Fruit fly (Drosophila melanogaster) whole organism, embryonic: ENCODE data around the gene CstF50.

Experiments used
- Ada2b ChIP-seq: fragments of 200-800 bp; sonication (Bioruptor generic); IDR thresholded peaks from 2 replicates; pipeline ENCODE4 v1.3.6; 2022; ENCODE audit warnings: missing biosample characterization, missing genetic modification characterization
- Aef1 ChIP-seq: fragments of 200-800 bp; sonication (Bioruptor generic); IDR thresholded peaks from 3 replicates; pipeline ENCODE4 v1.3.6; 2022; ENCODE audit warnings: missing biosample characterization, missing genetic modification characterization
- CG10274 ChIP-seq: fragments of 200-800 bp; sonication (Bioruptor generic); optimal IDR thresholded peaks from 3 replicates; lab custom pipeline; 2017; ENCODE audit warnings: missing biosample characterization, mild to moderate bottlenecking, missing genetic modification characterization
- CG10565 ChIP-seq: fragments of 200-800 bp; sonication (Bioruptor generic); optimal IDR thresholded peaks from 3 replicates; lab custom pipeline; 2016; ENCODE audit warnings: missing biosample characterization, mild to moderate bottlenecking, missing genetic modification characterization
- CG10979 ChIP-seq: fragments of 200-800 bp; sonication (Bioruptor generic); optimal IDR thresholded peaks from 2 replicates; lab custom pipeline; 2018; ENCODE audit warnings: missing biosample characterization, mild to moderate bottlenecking, missing genetic modification characterization, moderate library complexity
- CG11093 ChIP-seq: fragments of 200-800 bp; sonication (Bioruptor generic); IDR thresholded peaks from 3 replicates; pipeline ENCODE4 v1.3.6; 2022; ENCODE audit warnings: missing biosample characterization, missing genetic modification characterization
- CG11695 ChIP-seq: fragments of 200-800 bp; sonication (Bioruptor generic); IDR thresholded peaks from 3 replicates; pipeline ENCODE4 v1.3.6; 2022; ENCODE audit warnings: missing biosample characterization, missing genetic modification characterization
- CG1603 ChIP-seq: fragments of 200-800 bp; sonication (Bioruptor generic); optimal IDR thresholded peaks from 2 replicates; lab custom pipeline; 2019; ENCODE audit warnings: missing biosample characterization, mild to moderate bottlenecking, missing genetic modification characterization, moderate library complexity
- CG16779 ChIP-seq: fragments of 200-800 bp; sonication (Bioruptor generic); IDR thresholded peaks from 2 replicates; pipeline ENCODE4 v1.3.6; 2022; ENCODE audit warnings: missing biosample characterization, missing genetic modification characterization
- CG17385 ChIP-seq: fragments of 200-800 bp; sonication (Bioruptor generic); optimal IDR thresholded peaks from 3 replicates; lab custom pipeline; 2018; ENCODE audit warnings: missing biosample characterization, mild to moderate bottlenecking, missing genetic modification characterization
- CG18011 ChIP-seq: fragments of 200-800 bp; sonication (Bioruptor generic); optimal IDR thresholded peaks from 2 replicates; lab custom pipeline; 2017; ENCODE audit warnings: missing biosample characterization, missing genetic modification characterization, mild to moderate bottlenecking, moderate library complexity, missing genotype
- CG30020 ChIP-seq: fragments of 200-800 bp; optimal IDR thresholded peaks from 2 replicates; lab custom pipeline; 2019; ENCODE audit warnings: missing biosample characterization, mild to moderate bottlenecking, missing genetic modification characterization, moderate library complexity
- CG3065 ChIP-seq: fragments of 200-800 bp; sonication (Bioruptor generic); optimal IDR thresholded peaks from 2 replicates; lab custom pipeline; 2016; ENCODE audit warnings: missing biosample characterization, missing genetic modification characterization
- CG31441 ChIP-seq: fragments of 200-800 bp; sonication (Bioruptor generic); IDR thresholded peaks from 2 replicates; pipeline ENCODE4 v1.3.6; 2022; ENCODE audit warnings: missing biosample characterization, missing genetic modification characterization
- CG4360 ChIP-seq: fragments of 200-800 bp; sonication (Bioruptor generic); IDR thresholded peaks from 2 replicates; pipeline ENCODE4 v1.3.6; 2022; ENCODE audit warnings: missing biosample characterization, missing genetic modification characterization
- CG6254 ChIP-seq: fragments of 200-800 bp; sonication (Bioruptor generic); optimal IDR thresholded peaks from 3 replicates; lab custom pipeline; 2017; ENCODE audit warnings: mild to moderate bottlenecking, missing biosample characterization, missing genetic modification reagents, missing genetic modification characterization
- CG6765 ChIP-seq: fragments of 200-800 bp; sonication (Bioruptor generic); optimal IDR thresholded peaks from 3 replicates; lab custom pipeline; 2017; ENCODE audit warnings: missing biosample characterization, mild to moderate bottlenecking, missing genetic modification characterization
- CG7963 ChIP-seq: fragments of 200-800 bp; sonication (Bioruptor generic); IDR thresholded peaks from 3 replicates; pipeline ENCODE4 v1.3.6; 2022; ENCODE audit warnings: missing biosample characterization, missing genetic modification characterization; ENCODE audit not compliant: partially characterized antibody
- CG9437 ChIP-seq: fragments of 200-800 bp; sonication (Bioruptor generic); optimal IDR thresholded peaks from 2 replicates; lab custom pipeline; 2018; ENCODE audit warnings: missing biosample characterization, mild to moderate bottlenecking, missing genetic modification characterization
- CG9797 ChIP-seq: fragments of 200-800 bp; sonication (Bioruptor generic); optimal IDR thresholded peaks from 3 replicates; lab custom pipeline; 2018; ENCODE audit warnings: missing biosample characterization, mild to moderate bottlenecking, missing genetic modification characterization
- Chrac-16 ChIP-seq: fragments of 200-800 bp; sonication (Bioruptor generic); optimal IDR thresholded peaks from 3 replicates; lab custom pipeline; 2016; ENCODE audit warnings: missing biosample characterization, missing genetic modification characterization
- Dip2 ChIP-seq: fragments of 200-800 bp; sonication (Bioruptor generic); IDR thresholded peaks from 2 replicates; pipeline ENCODE4 v1.3.6; 2022; ENCODE audit warnings: missing biosample characterization, missing genetic modification characterization
- Doc2 ChIP-seq: fragments of 200-800 bp; sonication (Bioruptor generic); IDR thresholded peaks from 2 replicates; pipeline ENCODE4 v1.3.6; 2022; ENCODE audit warnings: missing biosample characterization, missing genetic modification characterization
- Elba2 ChIP-seq: fragments of 200-800 bp; sonication (Bioruptor generic); optimal IDR thresholded peaks from 3 replicates; lab custom pipeline; 2016; ENCODE audit warnings: missing biosample characterization, missing genetic modification characterization
- Ets97D ChIP-seq: fragments of 200-800 bp; sonication (Bioruptor generic); optimal IDR thresholded peaks from 3 replicates; lab custom pipeline; 2016; ENCODE audit warnings: missing biosample characterization, missing genetic modification characterization
- Fer2 ChIP-seq: fragments of 200-800 bp; sonication (Bioruptor generic); optimal IDR thresholded peaks from 2 replicates; lab custom pipeline; 2018; ENCODE audit warnings: missing biosample characterization, mild to moderate bottlenecking, missing genetic modification characterization, moderate library complexity
- Fer3 ChIP-seq: fragments of 200-800 bp; sonication (Bioruptor generic); optimal IDR thresholded peaks from 2 replicates; lab custom pipeline; 2018; ENCODE audit warnings: missing biosample characterization, mild to moderate bottlenecking, missing genetic modification characterization, moderate library complexity
- MESR4 ChIP-seq: fragments of 200-800 bp; sonication (Bioruptor generic); optimal IDR thresholded peaks from 2 replicates; lab custom pipeline; 2018; ENCODE audit warnings: missing biosample characterization, mild to moderate bottlenecking, missing genetic modification characterization, moderate library complexity
- Mad ChIP-seq: fragments of 200-800 bp; sonication (Bioruptor generic); optimal IDR thresholded peaks from 2 replicates; lab custom pipeline; 2016; ENCODE audit warnings: missing biosample characterization, missing genetic modification characterization
- Meics ChIP-seq: fragments of 200-800 bp; sonication (Bioruptor generic); optimal IDR thresholded peaks from 2 replicates; lab custom pipeline; 2017; ENCODE audit warnings: missing biosample characterization, mild to moderate bottlenecking, missing genetic modification characterization
- Myb ChIP-seq: fragments of 200-800 bp; sonication (Bioruptor generic); optimal IDR thresholded peaks from 2 replicates; lab custom pipeline; 2016; ENCODE audit warnings: missing biosample characterization, missing genetic modification characterization
- Ravus ChIP-seq: fragments of 200-800 bp; sonication (Bioruptor generic); IDR thresholded peaks from 2 replicates; pipeline ENCODE4 v1.3.6; 2022; ENCODE audit warnings: missing biosample characterization, missing genetic modification characterization
- Tbp ChIP-seq: fragments of >200 bp; optimal IDR thresholded peaks from 2 replicates; lab custom pipeline; 2018; ENCODE audit warnings: missing biosample characterization, missing genetic modification characterization
- abd-A ChIP-seq: fragments of 200-800 bp; sonication (Bioruptor generic); optimal IDR thresholded peaks from 3 replicates; lab custom pipeline; 2019; ENCODE audit warnings: missing biosample characterization, mild to moderate bottlenecking, missing genetic modification characterization, moderate library complexity
- ara ChIP-seq: fragments of 200-800 bp; sonication (Bioruptor generic); IDR thresholded peaks from 2 replicates; pipeline ENCODE4 v1.3.6; 2022; ENCODE audit warnings: missing biosample characterization, missing genetic modification characterization
- bab2 ChIP-seq: fragments of 200-800 bp; sonication (Bioruptor generic); optimal IDR thresholded peaks from 2 replicates; lab custom pipeline; 2016; ENCODE audit warnings: missing biosample characterization, missing genetic modification characterization
- cg ChIP-seq: fragments of 200-800 bp; sonication (Bioruptor generic); optimal IDR thresholded peaks from 3 replicates; lab custom pipeline; 2019; ENCODE audit warnings: missing biosample characterization, mild to moderate bottlenecking, missing genetic modification characterization, moderate library complexity
- dimm ChIP-seq: fragments of 200-800 bp; sonication (Bioruptor generic); IDR thresholded peaks from 2 replicates; pipeline ENCODE4 v1.3.6; 2022; ENCODE audit warnings: missing biosample characterization, missing genetic modification characterization
- en ChIP-seq: fragments of 200-800 bp; sonication (Bioruptor generic); optimal IDR thresholded peaks from 2 replicates; lab custom pipeline; 2016; ENCODE audit warnings: missing biosample characterization, missing genetic modification characterization
- fd96Cb ChIP-seq: fragments of 200-800 bp; sonication (Bioruptor generic); optimal IDR thresholded peaks from 2 replicates; lab custom pipeline; 2018; ENCODE audit warnings: missing biosample characterization, mild to moderate bottlenecking, missing genetic modification characterization, moderate library complexity
- jumu ChIP-seq: fragments of 200-800 bp; sonication (Bioruptor generic); optimal IDR thresholded peaks from 3 replicates; lab custom pipeline; 2016; ENCODE audit warnings: missing biosample characterization, missing genetic modification characterization
- mirr ChIP-seq: fragments of 200-800 bp; sonication (Bioruptor generic); optimal IDR thresholded peaks from 3 replicates; lab custom pipeline; 2018; ENCODE audit warnings: missing biosample characterization, mild to moderate bottlenecking, missing genetic modification characterization
- odd ChIP-seq: fragments of 200-800 bp; sonication (Bioruptor generic); optimal IDR thresholded peaks from 2 replicates; lab custom pipeline; 2017; ENCODE audit warnings: missing biosample characterization, mild to moderate bottlenecking, missing genetic modification characterization
- otp ChIP-seq: fragments of 200-800 bp; sonication (Bioruptor generic); IDR thresholded peaks from 3 replicates; pipeline ENCODE4, ENCODE4 v1.3.6; 2022; ENCODE audit warnings: missing biosample characterization, missing genetic modification characterization
- pan ChIP-seq, 4 experiments: fragments of >200 bp in 3 of 4; fragments of 200-800 bp in 1 of 4; sonication (Bioruptor generic) in 1 of 4; optimal IDR thresholded peaks in 3 of 4; IDR thresholded peaks in 1 of 4; 2 replicates each; pipeline versions ENCODE4 v1.3.6 to Lab custom; 2017 to 2022; ENCODE audit warnings: missing biosample characterization in 2 of 4, missing genetic modification characterization in 2 of 4, mixed read lengths in 1 of 4
- phol ChIP-seq: fragments of 200-800 bp; sonication (Bioruptor generic); optimal IDR thresholded peaks from 3 replicates; lab custom pipeline; 2018; ENCODE audit warnings: missing biosample characterization, mild to moderate bottlenecking, missing genetic modification characterization, moderate library complexity
- salm ChIP-seq: fragments of 200-800 bp; sonication (Bioruptor generic); optimal IDR thresholded peaks from 2 replicates; lab custom pipeline; 2018; ENCODE audit warnings: missing biosample characterization, mild to moderate bottlenecking, missing genetic modification characterization
- sim ChIP-seq: fragments of 200-800 bp; sonication (Bioruptor generic); IDR thresholded peaks from 2 replicates; pipeline ENCODE4 v1.3.6; 2022; ENCODE audit warnings: missing biosample characterization, missing genetic modification characterization
- tll ChIP-seq, 2 experiments: fragments of 200-800 bp in 1 of 2; fragments of >200 bp in 1 of 2; sonication (Bioruptor generic) in 1 of 2; optimal IDR thresholded peaks; 2 replicates each; lab custom pipeline; 2017 to 2019; ENCODE audit warnings: missing biosample characterization in 2 of 2, missing genetic modification characterization in 2 of 2, mild to moderate bottlenecking in 1 of 2, moderate library complexity in 1 of 2
- toy ChIP-seq: fragments of 200-800 bp; sonication (Bioruptor generic); IDR thresholded peaks from 2 replicates; pipeline ENCODE4 v1.3.6; 2022; ENCODE audit warnings: missing biosample characterization, missing genetic modification characterization
- yki ChIP-seq: fragments of >200 bp; optimal IDR thresholded peaks from 3 replicates; lab custom pipeline; 2018

Gene CstF50

DNA sequence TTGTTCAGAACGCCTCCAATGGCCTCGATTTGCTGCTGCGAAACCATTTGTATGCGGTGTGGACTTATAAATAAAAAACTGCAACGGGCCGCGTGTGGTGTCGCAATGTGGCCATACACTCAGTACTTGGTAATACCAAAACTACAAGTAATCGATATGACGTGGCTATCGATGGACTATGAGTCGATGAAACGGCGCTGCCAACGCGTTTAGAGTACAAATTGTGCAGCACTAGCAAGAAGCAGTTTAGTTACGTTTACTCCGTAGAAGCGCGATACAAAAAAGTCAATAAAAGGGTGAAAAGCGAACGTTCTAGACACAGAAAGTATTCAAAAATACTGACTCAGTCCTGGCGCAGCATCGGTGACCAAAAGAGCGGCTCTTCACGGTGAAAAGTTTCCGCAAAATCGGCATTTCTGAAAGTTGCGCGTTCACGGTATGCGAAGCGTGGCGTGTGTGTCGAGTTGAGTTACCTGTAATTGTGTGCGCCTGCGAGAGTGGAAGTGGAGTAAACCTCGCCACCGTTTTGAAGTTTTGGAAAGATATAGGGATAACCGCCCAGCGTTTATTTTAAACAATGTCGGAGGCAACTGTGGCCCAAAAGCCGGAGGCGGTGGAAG lies 10.8 kb upstream of the CstF50 start, which contains the start of the genes nero and CG1910:
Gene nero (minus strand): TSS at position 130 of the 620 bp plus-strand sequence.
Gene CG1910 (plus strand): TSS at position 215 of the 620 bp plus-strand sequence.
- TF ChIP-seq CG1603 (tag; lab: Kevin White, UChicago) (peak; percentile 74), salm (tag; lab: Kevin White, UChicago) (no peak), CG10274 (GFP tag; lab: Kevin White, UChicago) (no peak), Ravus (GFP tag; lab: Robert Waterston, UW) (no peak), abd-A (no peak), CG9797 (peak; percentile 93), CG17385 (GFP tag; lab: Kevin White, UChicago) (peak; percentile 41), phol (peak; percentile 39), Chrac-16 (no peak), Doc2 (GFP tag; lab: Robert Waterston, UW) (no peak), Myb (GFP tag; lab: Kevin White, UChicago) (peak; percentile 71), fd96Cb (no peak), CG31441 (no peak), cg (GFP tag; lab: Kevin White, UChicago) (no peak), odd (GFP tag; lab: Kevin White, UChicago) (no peak), yki (no peak), CG4360 (no peak), MESR4 (peak; percentile 77), Ada2b (GFP tag; lab: Robert Waterston, UW) (no peak), Mad (GFP tag; lab: Kevin White, UChicago) (no peak), Dip2 (GFP tag; lab: Robert Waterston, UW) (no peak), CG11093 (GFP tag; lab: Robert Waterston, UW) (no peak), Ets97D (GFP tag; lab: Kevin White, UChicago) (peak; percentile 28), mirr (GFP tag; lab: Kevin White, UChicago) (no peak), pan (optimal IDR thresholded peaks at IDR 0.05; lab: Kevin White, UChicago) (no peak), pan (GFP tag; optimal IDR thresholded peaks at IDR 0.05 in 1 of 2, IDR thresholded peaks at IDR 0.05 in 1 of 2) (no peak), Fer3 (no peak), CG10979 (tag; lab: Kevin White, UChicago) (no peak), CG6254 (GFP tag; lab: Kevin White, UChicago) (no peak), Elba2 (GFP tag; lab: Kevin White, UChicago) (no peak), sim (GFP tag; lab: Robert Waterston, UW) (no peak), bab2 (GFP tag; lab: Kevin White, UChicago) (no peak), dimm (GFP tag; lab: Robert Waterston, UW) (no peak), toy (no peak), tll (GFP tag; optimal IDR thresholded peaks at IDR 0.05; lab: Kevin White, UChicago) (peak in 1 of 2 experiments; percentile 30), CG16779 (GFP tag; lab: Robert Waterston, UW) (no peak), CG9437 (peak; percentile 96), CG18011 (GFP tag; lab: Kevin White, UChicago) (no peak), en (GFP tag; lab: Kevin White, UChicago) (no peak), Tbp (no peak), Fer2 (tag; lab: Kevin White, UChicago) (no peak), ara (GFP tag; lab: Robert Waterston, UW) (no peak), CG11695 (GFP tag; lab: Robert Waterston, UW) (no peak), otp (GFP tag; lab: Robert Waterston, UW) (no peak), jumu (GFP tag; lab: Kevin White, UChicago) (peak; percentile 2), Aef1 (GFP tag; lab: Robert Waterston, UW) (no peak), CG30020 (tag; lab: Kevin White, UChicago) (no peak), CG7963 (GFP tag; lab: Robert Waterston, UW) (no peak), Meics (no peak), CG10565 (GFP tag; lab: Kevin White, UChicago) (no peak), CG6765 (no peak), CG3065 (GFP tag; lab: Kevin White, UChicago) (peak; percentile 7)
